Worm (Caenorhabditis elegans) whole organism, mixed stage, embryonic: Measurements from ENCODE around the gene B0432.11.

ENCODE experiments used
- M03D4.4 ChIP-seq: sonication (generic microtip); optimal IDR thresholded peaks from 2 replicates; lab custom pipeline; 2017; ENCODE audit warnings: mild to moderate bottlenecking, missing genetic modification characterization, missing compliant biosample characterization
- bed-3 ChIP-seq: fragments of 200-800 bp; sonication (Bioruptor generic); optimal IDR thresholded peaks from 3 replicates; lab custom pipeline; 2018; ENCODE audit warnings: mild to moderate bottlenecking, missing genetic modification characterization, moderate library complexity, missing compliant biosample characterization
- blmp-1 ChIP-seq: fragments of 150-350 bp; optimal IDR thresholded peaks from 2 replicates; lab custom pipeline; 2014; ENCODE audit warnings: missing biosample characterization, missing genetic modification characterization
- ceh-39 ChIP-seq: fragments of 150-350 bp; optimal IDR thresholded peaks from 2 replicates; lab custom pipeline; 2014; ENCODE audit warnings: missing biosample characterization, missing genetic modification characterization
- ceh-43 ChIP-seq: fragments of 200-800 bp; sonication (Bioruptor generic); optimal IDR thresholded peaks from 2 replicates; lab custom pipeline; 2018; ENCODE audit warnings: mild to moderate bottlenecking, missing genetic modification characterization, moderate library complexity, missing compliant biosample characterization
- ceh-83 ChIP-seq: fragments of 200-800 bp; sonication (Bioruptor generic); optimal IDR thresholded peaks from 2 replicates; lab custom pipeline; 2018; ENCODE audit warnings: mild to moderate bottlenecking, missing genetic modification characterization, missing compliant biosample characterization
- ces-1 ChIP-seq: fragments of 150-350 bp; optimal IDR thresholded peaks from 2 replicates; lab custom pipeline; 2014; ENCODE audit warnings: missing biosample characterization, missing genetic modification reagents, missing genetic modification characterization
- cnd-1 ChIP-seq: fragments of 200-800 bp; sonication (Bioruptor generic); optimal IDR thresholded peaks from 2 replicates; lab custom pipeline; 2018; ENCODE audit warnings: mild to moderate bottlenecking, missing genetic modification characterization, missing compliant biosample characterization
- drap-1 ChIP-seq: fragments of 200-800 bp; sonication (Bioruptor generic); optimal IDR thresholded peaks from 3 replicates; lab custom pipeline; 2018; ENCODE audit warnings: mild to moderate bottlenecking, missing genetic modification characterization, missing compliant biosample characterization
- elt-1 ChIP-seq: sonication (generic microtip); optimal IDR thresholded peaks from 2 replicates; lab custom pipeline; 2017; ENCODE audit warnings: missing genetic modification characterization, mild to moderate bottlenecking, missing compliant biosample characterization, antibody characterized with exemption, moderate library complexity, borderline replicate concordance; ENCODE audit not compliant: insufficient read depth
- elt-3 ChIP-seq: fragments of 150-350 bp; optimal IDR thresholded peaks from 2 replicates; lab custom pipeline; 2014; ENCODE audit warnings: missing biosample characterization, missing genetic modification characterization
- flh-1 ChIP-seq: fragments of 200-800 bp; sonication (Bioruptor generic); optimal IDR thresholded peaks from 2 replicates; lab custom pipeline; 2018; ENCODE audit warnings: mild to moderate bottlenecking, missing genetic modification characterization, moderate library complexity, missing compliant biosample characterization
- ham-2 ChIP-seq: fragments of 200-800 bp; sonication (Bioruptor generic); optimal IDR thresholded peaks from 2 replicates; lab custom pipeline; 2018; ENCODE audit warnings: mild to moderate bottlenecking, missing genetic modification characterization, missing compliant biosample characterization
- hlh-1 ChIP-seq: fragments of 150-350 bp; optimal IDR thresholded peaks from 2 replicates; lab custom pipeline; 2014; ENCODE audit warnings: missing biosample characterization, missing genetic modification reagents, missing genetic modification characterization
- lin-13 ChIP-seq: fragments of 150-350 bp; optimal IDR thresholded peaks from 2 replicates; lab custom pipeline; 2014; ENCODE audit warnings: missing biosample characterization, missing genetic modification characterization
- lin-32 ChIP-seq: fragments of 200-800 bp; sonication (Bioruptor generic); optimal IDR thresholded peaks from 2 replicates; lab custom pipeline; 2018; ENCODE audit warnings: mild to moderate bottlenecking, missing genetic modification characterization, missing compliant biosample characterization
- lsy-2 ChIP-seq: fragments of 150-350 bp; optimal IDR thresholded peaks from 2 replicates; lab custom pipeline; 2014; ENCODE audit warnings: missing biosample characterization, missing genetic modification characterization
- mab-5 ChIP-seq: fragments of 150-350 bp; optimal IDR thresholded peaks from 2 replicates; lab custom pipeline; 2014; ENCODE audit warnings: missing biosample characterization, missing genetic modification characterization
- mep-1 ChIP-seq: fragments of 150-350 bp; optimal IDR thresholded peaks from 2 replicates; lab custom pipeline; 2017; ENCODE audit warnings: missing biosample characterization, missing genetic modification reagents, missing genetic modification characterization, inconsistent platforms
- mls-2 ChIP-seq: sonication (generic microtip); optimal IDR thresholded peaks from 2 replicates; lab custom pipeline; 2016; ENCODE audit warnings: mild to moderate bottlenecking, missing genetic modification characterization, moderate library complexity, missing compliant biosample characterization
- nhr-12 ChIP-seq: fragments of 150-350 bp; optimal IDR thresholded peaks from 2 replicates; lab custom pipeline; 2014; ENCODE audit warnings: missing biosample characterization, missing genetic modification characterization
- nhr-2 ChIP-seq: fragments of 150-350 bp; optimal IDR thresholded peaks from 2 replicates; lab custom pipeline; 2014; ENCODE audit warnings: missing biosample characterization, missing genetic modification characterization
- nhr-237 ChIP-seq: fragments of 150-350 bp; optimal IDR thresholded peaks from 2 replicates; lab custom pipeline; 2014; ENCODE audit warnings: missing biosample characterization, missing genetic modification characterization
- nhr-28 ChIP-seq: fragments of 150-350 bp; optimal IDR thresholded peaks from 2 replicates; lab custom pipeline; 2014; ENCODE audit warnings: missing biosample characterization, missing genetic modification characterization
- nhr-76 ChIP-seq: sonication (generic microtip); optimal IDR thresholded peaks from 2 replicates; lab custom pipeline; 2017; ENCODE audit warnings: missing biosample characterization, missing genetic modification characterization
- pha-4 ChIP-seq: fragments of 150-350 bp; optimal IDR thresholded peaks from 2 replicates; lab custom pipeline; 2018; ENCODE audit warnings: missing biosample characterization, missing genetic modification reagents, missing genetic modification characterization
- sem-2 ChIP-seq: fragments of 200-800 bp; sonication (Bioruptor generic); optimal IDR thresholded peaks from 2 replicates; lab custom pipeline; 2018; ENCODE audit warnings: mild to moderate bottlenecking, missing genetic modification characterization, missing compliant biosample characterization
- snpc-4 ChIP-seq: fragments of 150-350 bp; optimal IDR thresholded peaks from 2 replicates; lab custom pipeline; 2014; ENCODE audit warnings: missing biosample characterization, missing genetic modification characterization
- sptf-1 ChIP-seq: sonication (generic microtip); optimal IDR thresholded peaks from 2 replicates; lab custom pipeline; 2017; ENCODE audit warnings: mild to moderate bottlenecking, missing genetic modification characterization, moderate library complexity, missing compliant biosample characterization
- tbx-8 ChIP-seq: fragments of 200-800 bp; sonication (Bioruptor generic); optimal IDR thresholded peaks from 2 replicates; lab custom pipeline; 2018; ENCODE audit warnings: mild to moderate bottlenecking, missing genetic modification characterization, moderate library complexity, missing compliant biosample characterization
- unc-120 ChIP-seq: sonication (generic microtip); optimal IDR thresholded peaks from 2 replicates; lab custom pipeline; 2017; ENCODE audit warnings: missing genetic modification characterization, missing compliant biosample characterization; ENCODE audit not compliant: poor library complexity, severe bottlenecking
- unc-39 ChIP-seq: fragments of 150-350 bp; optimal IDR thresholded peaks from 2 replicates; lab custom pipeline; 2014; ENCODE audit warnings: missing biosample characterization, missing genetic modification characterization
- unc-62 ChIP-seq: fragments of 150-350 bp; optimal IDR thresholded peaks from 2 replicates; lab custom pipeline; 2014; ENCODE audit warnings: missing biosample characterization, missing genetic modification reagents, missing genetic modification characterization
- zip-8 ChIP-seq: fragments of 150-350 bp; optimal IDR thresholded peaks from 2 replicates; lab custom pipeline; 2014; ENCODE audit warnings: missing biosample characterization, missing genetic modification characterization
- ztf-11 ChIP-seq: fragments of 150-350 bp; optimal IDR thresholded peaks from 2 replicates; lab custom pipeline; 2014; ENCODE audit warnings: missing biosample characterization, missing genetic modification characterization

The B0432.11 gene

DNA sequence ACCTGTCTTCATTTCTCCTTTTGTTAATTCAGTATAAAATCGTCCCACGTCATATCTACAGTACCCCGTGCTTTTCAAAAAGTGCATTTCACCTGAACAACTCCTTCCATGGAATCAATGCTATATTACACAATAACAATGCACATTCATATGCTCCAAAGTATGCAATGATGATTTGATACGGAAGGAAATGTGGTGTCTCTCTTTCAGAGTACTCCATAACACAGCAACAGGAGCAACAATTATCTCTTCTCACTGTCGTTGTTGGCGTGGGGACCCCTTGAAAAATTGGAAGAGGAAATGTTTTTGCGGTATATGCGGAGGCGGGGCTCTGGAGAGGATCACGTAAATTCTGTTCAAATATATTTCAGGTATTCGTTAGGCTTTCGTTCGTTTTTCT, 37.0 kb downstream of the B0432.11 start, which contains the start of gene cat-2:
Gene cat-2, plus strand, starts transcription at position 301 of the 400 bp plus-strand sequence.
- TF ChIP-seq ham-2 (GFP tag; lab: Kevin White, UChicago) (no peak), mab-5 (tag; lab: Kevin White, UChicago) (no peak), hlh-1 (tag; lab: Kevin White, UChicago) (no peak), elt-3 (tag; lab: Kevin White, UChicago) (no peak), ceh-43 (GFP tag; lab: Kevin White, UChicago) (no peak), lsy-2 (tag; lab: Kevin White, UChicago) (no peak), lin-13 (tag; lab: Kevin White, UChicago) (no peak), blmp-1 (tag; lab: Kevin White, UChicago) (no peak), unc-62 (GFP tag; lab: Kevin White, UChicago) (no peak), pha-4 (tag; lab: Kevin White, UChicago) (no peak), drap-1 (GFP tag; lab: Kevin White, UChicago) (no peak), elt-1 (no peak), nhr-237 (tag; lab: Kevin White, UChicago) (no peak), lin-32 (no peak), nhr-76 (tag; lab: Kevin White, UChicago) (no peak), sem-2 (GFP tag; lab: Kevin White, UChicago) (no peak), mep-1 (no peak), nhr-28 (tag; lab: Kevin White, UChicago) (no peak), snpc-4 (tag; lab: Kevin White, UChicago) (no peak)
- TF ChIP-seq, all 35 proteins: peak for 0

- TF ChIP-seq sem-2 (GFP tag; lab: Kevin White, UChicago) (peak; percentile 17), ceh-43 (GFP tag; lab: Kevin White, UChicago) (peak; percentile 79), mab-5 (tag; lab: Kevin White, UChicago) (peak; percentile 46), unc-120 (tag; lab: Kevin White, UChicago) (peak; percentile 76), nhr-12 (peak; percentile 74), drap-1 (GFP tag; lab: Kevin White, UChicago) (peak; percentile 87), unc-39 (peak; percentile 62), ceh-39 (peak; percentile 85), pha-4 (tag; lab: Kevin White, UChicago) (peak; percentile 84), elt-1 (no peak), nhr-76 (tag; lab: Kevin White, UChicago) (peak; percentile 72), blmp-1 (tag; lab: Kevin White, UChicago) (peak; percentile 62), lin-32 (peak; percentile 65), ham-2 (GFP tag; lab: Kevin White, UChicago) (peak; percentile 74), sptf-1 (tag; lab: Kevin White, UChicago) (peak; percentile 93), ceh-83 (GFP tag; lab: Kevin White, UChicago) (peak; percentile 48), hlh-1 (tag; lab: Kevin White, UChicago) (peak; percentile 87), cnd-1 (tag; lab: Kevin White, UChicago) (peak; percentile 87), nhr-28 (tag; lab: Kevin White, UChicago) (peak; percentile 44), unc-62 (GFP tag; lab: Kevin White, UChicago) (peak; percentile 50), elt-3 (tag; lab: Kevin White, UChicago) (no peak), flh-1 (GFP tag; lab: Kevin White, UChicago) (peak; percentile 39), snpc-4 (tag; lab: Kevin White, UChicago) (no peak), nhr-2 (tag; lab: Kevin White, UChicago) (peak; percentile 57), ztf-11 (tag; lab: Kevin White, UChicago) (peak; percentile 80), lsy-2 (tag; lab: Kevin White, UChicago) (peak; percentile 83), M03D4.4 (tag; lab: Kevin White, UChicago) (peak; percentile 83), nhr-237 (tag; lab: Kevin White, UChicago) (peak; percentile 90), bed-3 (GFP tag; lab: Kevin White, UChicago) (peak; percentile 43), lin-13 (tag; lab: Kevin White, UChicago) (peak; percentile 90), zip-8 (tag; lab: Kevin White, UChicago) (no peak), tbx-8 (GFP tag; lab: Kevin White, UChicago) (peak; percentile 68), mep-1 (peak; percentile 97), ces-1 (GFP tag; lab: Kevin White, UChicago) (peak; percentile 98), mls-2 (tag; lab: Kevin White, UChicago) (peak; percentile 88)
Measured at ce11 chrII:255124-255523, 39.4 kb downstream of the B0432.11 start.

DNA sequence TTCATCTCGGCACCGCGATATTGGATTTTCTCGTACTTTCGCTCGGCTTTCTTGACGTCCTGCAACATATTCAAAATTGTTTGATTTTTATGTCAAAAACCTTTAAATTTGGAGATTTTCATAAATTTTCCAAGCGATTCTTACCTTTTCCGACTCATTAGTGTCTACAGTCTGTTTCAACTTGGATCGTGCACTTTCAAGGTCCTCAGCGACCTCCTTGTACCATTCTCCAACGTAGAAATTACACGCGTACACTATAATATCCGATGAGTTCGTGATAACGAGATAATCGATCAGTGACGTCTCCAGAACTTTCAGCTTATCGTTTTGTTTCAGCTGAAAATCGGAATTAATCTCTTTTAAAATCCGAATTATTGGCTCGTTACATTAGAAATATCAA, 46.8 kb downstream of the B0432.11 start:
- TF ChIP-seq hlh-1 (tag; lab: Kevin White, UChicago) (no peak), blmp-1 (tag; lab: Kevin White, UChicago) (no peak), tbx-8 (GFP tag; lab: Kevin White, UChicago) (no peak), unc-120 (tag; lab: Kevin White, UChicago) (no peak), sptf-1 (tag; lab: Kevin White, UChicago) (no peak), lin-32 (no peak), drap-1 (GFP tag; lab: Kevin White, UChicago) (no peak), ceh-83 (GFP tag; lab: Kevin White, UChicago) (no peak), nhr-28 (tag; lab: Kevin White, UChicago) (no peak), nhr-2 (tag; lab: Kevin White, UChicago) (no peak), elt-1 (no peak), snpc-4 (tag; lab: Kevin White, UChicago) (no peak), nhr-237 (tag; lab: Kevin White, UChicago) (no peak), lsy-2 (tag; lab: Kevin White, UChicago) (no peak), ham-2 (GFP tag; lab: Kevin White, UChicago) (no peak), flh-1 (GFP tag; lab: Kevin White, UChicago) (no peak), mls-2 (tag; lab: Kevin White, UChicago) (no peak)
